Worm (Caenorhabditis elegans): Measurements from ENCODE around the gene M163.7.

DNA sequence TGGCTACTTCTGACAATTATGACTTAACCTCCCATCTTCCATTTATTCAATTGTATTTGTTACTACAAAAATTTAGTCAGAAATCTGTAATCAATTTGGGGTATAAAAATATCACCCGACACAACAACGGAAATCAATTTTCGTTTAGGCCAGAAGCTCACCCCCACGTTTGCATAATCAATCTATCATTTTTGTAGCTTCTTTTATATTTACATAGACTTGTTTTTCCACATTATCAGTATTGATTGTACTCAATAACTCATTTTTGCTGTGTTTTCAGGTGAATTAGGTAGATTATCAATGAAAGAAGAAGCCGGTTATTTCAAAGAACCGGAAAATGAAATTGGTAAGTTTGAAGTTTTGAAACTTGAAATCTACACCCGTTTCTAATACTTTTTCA is 9.1 kb downstream of the M163.7 start, which contains the start of gene M163.5:
- TF ChIP-seq ztf-23 (GFP tag; IDR thresholded peaks at IDR 0.05) (no peak), flt-1 (GFP tag; IDR thresholded peaks at IDR 0.05) (no peak), T22C8.4 (GFP tag; IDR thresholded peaks at IDR 0.05) (no peak), klf-2 (GFP tag; conservative IDR thresholded peaks at IDR 0.05) (no peak), ztf-29 (GFP tag; IDR thresholded peaks at IDR 0.05) (no peak), tab-1 (GFP tag; IDR thresholded peaks at IDR 0.05) (no peak), ref-1 (GFP tag; conservative IDR thresholded peaks at IDR 0.05) (no peak)

Data from whole organism, midembryonic.